Fruit fly (Drosophila melanogaster) whole organism, embryonic: ENCODE data around the gene UQCR-C2.

Experiments used
- B-H1 ChIP-seq: fragments of 200-800 bp; sonication (Bioruptor generic); IDR thresholded peaks from 3 replicates; pipeline ENCODE4 v1.3.6; 2022; ENCODE audit warnings: missing biosample characterization, missing genetic modification characterization
- Bgb ChIP-seq: fragments of 200-800 bp; sonication (Bioruptor generic); IDR thresholded peaks from 2 replicates; pipeline ENCODE4 v1.3.6; 2022; ENCODE audit warnings: missing biosample characterization, missing genetic modification characterization; ENCODE audit not compliant: partially characterized antibody
- CG10267 ChIP-seq: fragments of 200-800 bp; sonication (Bioruptor generic); optimal IDR thresholded peaks from 2 replicates; lab custom pipeline; 2018; ENCODE audit warnings: missing biosample characterization, mild to moderate bottlenecking, missing genetic modification characterization, moderate library complexity
- CG10321 ChIP-seq: fragments of 200-800 bp; sonication (Bioruptor generic); IDR thresholded peaks from 2 replicates; pipeline ENCODE4 v1.3.6; 2022; ENCODE audit warnings: missing biosample characterization, missing genetic modification characterization
- CG1529 ChIP-seq: fragments of 200-800 bp; sonication (Bioruptor generic); optimal IDR thresholded peaks from 3 replicates; lab custom pipeline; 2018; ENCODE audit warnings: missing biosample characterization, missing genetic modification characterization
- CG16779 ChIP-seq: fragments of 200-800 bp; sonication (Bioruptor generic); IDR thresholded peaks from 2 replicates; pipeline ENCODE4 v1.3.6; 2022; ENCODE audit warnings: missing biosample characterization, missing genetic modification characterization
- CG17912 ChIP-seq: fragments of 200-800 bp; sonication (Bioruptor generic); optimal IDR thresholded peaks from 2 replicates; lab custom pipeline; 2018; ENCODE audit warnings: missing biosample characterization, mild to moderate bottlenecking, missing genetic modification characterization
- CG2116 ChIP-seq: fragments of 200-800 bp; sonication (Bioruptor generic); optimal IDR thresholded peaks from 3 replicates; lab custom pipeline; 2018; ENCODE audit warnings: missing biosample characterization, mild to moderate bottlenecking, missing genetic modification characterization
- CG2199 ChIP-seq: fragments of 200-800 bp; sonication (Bioruptor generic); IDR thresholded peaks from 3 replicates; pipeline ENCODE4 v1.3.6; 2022; ENCODE audit warnings: missing biosample characterization, missing genetic modification characterization
- CG32532 ChIP-seq: fragments of 200-800 bp; sonication (Bioruptor generic); IDR thresholded peaks from 2 replicates; pipeline ENCODE4 v1.3.6; 2022; ENCODE audit warnings: missing biosample characterization, missing genetic modification characterization
- CG6689 ChIP-seq: fragments of 200-800 bp; sonication (Bioruptor generic); IDR thresholded peaks from 2 replicates; pipeline ENCODE4 v1.3.6; 2022; ENCODE audit warnings: missing biosample characterization, missing genetic modification characterization
- CG7786 ChIP-seq: fragments of 200-800 bp; sonication (Bioruptor generic); optimal IDR thresholded peaks from 2 replicates; lab custom pipeline; 2016; ENCODE audit warnings: missing biosample characterization, missing genetic modification characterization
- CG7987 ChIP-seq: fragments of 200-800 bp; sonication (Bioruptor generic); optimal IDR thresholded peaks from 2 replicates; lab custom pipeline; 2018; ENCODE audit warnings: missing biosample characterization, mild to moderate bottlenecking, missing genetic modification characterization, moderate library complexity
- CG8765 ChIP-seq: fragments of 200-800 bp; sonication (Bioruptor generic); IDR thresholded peaks from 2 replicates; pipeline ENCODE4 v1.3.6; 2022; ENCODE audit warnings: missing biosample characterization, missing genetic modification characterization
- CG9727 ChIP-seq: fragments of 200-800 bp; sonication (Bioruptor generic); optimal IDR thresholded peaks from 3 replicates; lab custom pipeline; 2017; ENCODE audit warnings: missing biosample characterization, mild to moderate bottlenecking, missing genetic modification characterization
- CG9797 ChIP-seq: fragments of 200-800 bp; sonication (Bioruptor generic); optimal IDR thresholded peaks from 3 replicates; lab custom pipeline; 2018; ENCODE audit warnings: missing biosample characterization, mild to moderate bottlenecking, missing genetic modification characterization
- Dad ChIP-seq: fragments of 200-800 bp; sonication (Bioruptor generic); optimal IDR thresholded peaks from 3 replicates; lab custom pipeline; 2016; ENCODE audit warnings: missing biosample characterization, missing genetic modification characterization
- Dbx ChIP-seq: fragments of 200-800 bp; sonication (Bioruptor generic); IDR thresholded peaks from 3 replicates; pipeline ENCODE4 v1.3.6; 2022; ENCODE audit warnings: missing biosample characterization, missing genetic modification characterization
- Dref ChIP-seq: fragments of 200-800 bp; sonication (Bioruptor generic); IDR thresholded peaks from 2 replicates; pipeline ENCODE4 v1.3.6; 2022; ENCODE audit warnings: missing biosample characterization, missing genetic modification characterization
- GATAe ChIP-seq: fragments of 200-800 bp; sonication (Bioruptor generic); conservative IDR thresholded peaks from 2 replicates; pipeline ENCODE4 v1.3.6; 2022; ENCODE audit warnings: missing biosample characterization, missing genetic modification characterization
- Max ChIP-seq: fragments of 200-800 bp; sonication (Bioruptor generic); optimal IDR thresholded peaks from 2 replicates; lab custom pipeline; 2016; ENCODE audit warnings: missing biosample characterization, mild to moderate bottlenecking, missing genetic modification characterization
- NC2β ChIP-seq: fragments of 200-800 bp; sonication (Bioruptor generic); optimal IDR thresholded peaks from 2 replicates; lab custom pipeline; 2016; ENCODE audit warnings: missing biosample characterization, missing genetic modification characterization
- PHDP ChIP-seq: fragments of 200-800 bp; sonication (Bioruptor generic); optimal IDR thresholded peaks from 3 replicates; lab custom pipeline; 2018; ENCODE audit warnings: missing biosample characterization, mild to moderate bottlenecking, missing genetic modification characterization, moderate library complexity
- Rx ChIP-seq: fragments of 200-800 bp; sonication (Bioruptor generic); IDR thresholded peaks from 2 replicates; pipeline ENCODE4 v1.3.6; 2022; ENCODE audit warnings: missing biosample characterization, missing genetic modification characterization
- Sry-β ChIP-seq: fragments of 200-800 bp; sonication (Bioruptor generic); optimal IDR thresholded peaks from 2 replicates; lab custom pipeline; 2018; ENCODE audit warnings: missing biosample characterization, mild to moderate bottlenecking, missing genetic modification characterization, moderate library complexity
- TFAM ChIP-seq: fragments of 200-800 bp; sonication (Bioruptor generic); optimal IDR thresholded peaks from 2 replicates; lab custom pipeline; 2017; ENCODE audit warnings: missing biosample characterization, missing genetic modification characterization, inconsistent platforms
- Taf1 ChIP-seq: fragments of 200-800 bp; sonication (Bioruptor generic); IDR thresholded peaks from 2 replicates; pipeline ENCODE4 v1.3.6; 2022; ENCODE audit warnings: missing biosample characterization, missing genetic modification characterization
- ash1 ChIP-seq: fragments of 200-800 bp; sonication (Bioruptor generic); optimal IDR thresholded peaks from 2 replicates; lab custom pipeline; 2018; ENCODE audit warnings: missing biosample characterization, mild to moderate bottlenecking, missing genetic modification characterization
- chm ChIP-seq: fragments of 200-800 bp; sonication (Bioruptor generic); IDR thresholded peaks from 2 replicates; pipeline ENCODE4 v1.3.6; 2022; ENCODE audit warnings: missing biosample characterization, missing genetic modification characterization
- crp ChIP-seq, 2 experiments: fragments of 200-800 bp; sonication (Bioruptor generic); optimal IDR thresholded peaks; 2 replicates in 1 of 2; 3 replicates in 1 of 2; lab custom pipeline; 2017; ENCODE audit warnings: missing biosample characterization in 2 of 2, missing genetic modification characterization in 2 of 2, mild to moderate bottlenecking in 1 of 2, moderate library complexity in 1 of 2
- en ChIP-seq: fragments of 200-800 bp; sonication (Bioruptor generic); optimal IDR thresholded peaks from 2 replicates; lab custom pipeline; 2016; ENCODE audit warnings: missing biosample characterization, missing genetic modification characterization
- fd102C ChIP-seq: fragments of 200-800 bp; sonication (Bioruptor generic); optimal IDR thresholded peaks from 2 replicates; lab custom pipeline; 2018; ENCODE audit warnings: missing biosample characterization, mild to moderate bottlenecking, missing genetic modification characterization, moderate library complexity
- fd96Cb ChIP-seq: fragments of 200-800 bp; sonication (Bioruptor generic); optimal IDR thresholded peaks from 2 replicates; lab custom pipeline; 2018; ENCODE audit warnings: missing biosample characterization, mild to moderate bottlenecking, missing genetic modification characterization, moderate library complexity
- her ChIP-seq: fragments of 200-800 bp; sonication (Bioruptor generic); optimal IDR thresholded peaks from 2 replicates; lab custom pipeline; 2016; ENCODE audit warnings: missing biosample characterization, missing genetic modification characterization
- kah ChIP-seq: fragments of 200-800 bp; sonication (Bioruptor generic); optimal IDR thresholded peaks from 2 replicates; lab custom pipeline; 2018; ENCODE audit warnings: missing biosample characterization, mild to moderate bottlenecking, missing genetic modification characterization
- klu ChIP-seq: fragments of 200-800 bp; sonication (Bioruptor generic); IDR thresholded peaks from 2 replicates; pipeline ENCODE4 v1.3.6; 2022; ENCODE audit warnings: missing biosample characterization, missing genetic modification characterization
- kni ChIP-seq: fragments of 200-800 bp; sonication (Bioruptor generic); optimal IDR thresholded peaks from 3 replicates; lab custom pipeline; 2017; ENCODE audit warnings: mild to moderate bottlenecking, missing biosample characterization, missing genetic modification reagents, missing genetic modification characterization
- lilli ChIP-seq: fragments of 200-800 bp; sonication (Bioruptor generic); optimal IDR thresholded peaks from 3 replicates; lab custom pipeline; 2016; ENCODE audit warnings: missing biosample characterization, missing genetic modification characterization
- luna ChIP-seq: fragments of 200-800 bp; sonication (Bioruptor generic); optimal IDR thresholded peaks from 2 replicates; lab custom pipeline; 2016; ENCODE audit warnings: missing biosample characterization, missing genetic modification characterization
- mld ChIP-seq: fragments of 200-800 bp; sonication (Bioruptor generic); IDR thresholded peaks from 3 replicates; pipeline ENCODE4 v1.3.6; 2022; ENCODE audit warnings: missing biosample characterization, missing genetic modification characterization; ENCODE audit not compliant: partially characterized antibody
- onecut ChIP-seq: fragments of 200-800 bp; sonication (Bioruptor generic); IDR thresholded peaks from 2 replicates; pipeline ENCODE4 v1.3.6; 2022; ENCODE audit warnings: missing biosample characterization, missing genetic modification characterization
- ranshi ChIP-seq: fragments of 200-800 bp; sonication (Bioruptor generic); IDR thresholded peaks from 2 replicates; pipeline ENCODE4 v1.3.6; 2022; ENCODE audit warnings: missing biosample characterization, missing genetic modification characterization
- run ChIP-seq: fragments of 200-800 bp; sonication (Bioruptor generic); optimal IDR thresholded peaks from 3 replicates; lab custom pipeline; 2018; ENCODE audit warnings: missing biosample characterization, mild to moderate bottlenecking, missing genetic modification characterization
- sens-2 ChIP-seq: fragments of 200-800 bp; sonication (Bioruptor generic); IDR thresholded peaks from 2 replicates; pipeline ENCODE4 v1.3.6; 2022; ENCODE audit warnings: missing biosample characterization, missing genetic modification characterization
- so ChIP-seq: fragments of 200-800 bp; sonication (Bioruptor generic); IDR thresholded peaks from 3 replicates; pipeline ENCODE4 v1.3.6; 2022; ENCODE audit warnings: missing biosample characterization, missing genetic modification characterization
- ssp ChIP-seq: fragments of 200-800 bp; sonication (Bioruptor generic); IDR thresholded peaks from 2 replicates; pipeline ENCODE4 v1.3.6; 2022; ENCODE audit warnings: missing biosample characterization, missing genetic modification characterization
- tx ChIP-seq: fragments of 200-800 bp; sonication (Bioruptor generic); optimal IDR thresholded peaks from 2 replicates; lab custom pipeline; 2016; ENCODE audit warnings: missing biosample characterization, missing genetic modification characterization
- unc-4 ChIP-seq: fragments of 200-800 bp; sonication (Bioruptor generic); IDR thresholded peaks from 2 replicates; pipeline ENCODE4 v1.3.6; 2022; ENCODE audit warnings: missing biosample characterization, missing genetic modification characterization; ENCODE audit not compliant: partially characterized antibody
- unpg ChIP-seq: fragments of 200-800 bp; sonication (Bioruptor generic); optimal IDR thresholded peaks from 3 replicates; lab custom pipeline; 2018; ENCODE audit warnings: missing biosample characterization, mild to moderate bottlenecking, missing genetic modification characterization, moderate library complexity
- vvl ChIP-seq: fragments of 200-800 bp; sonication (Bioruptor generic); IDR thresholded peaks from 2 replicates; pipeline ENCODE4 v1.3.6; 2022; ENCODE audit warnings: missing biosample characterization, missing genetic modification characterization
- z ChIP-seq: fragments of 200-800 bp; sonication (Bioruptor generic); IDR thresholded peaks from 3 replicates; pipeline ENCODE4 v1.3.6; 2022; ENCODE audit warnings: missing biosample characterization, missing genetic modification characterization
- zf30C ChIP-seq: fragments of 200-800 bp; sonication (Bioruptor generic); optimal IDR thresholded peaks from 3 replicates; lab custom pipeline; 2018; ENCODE audit warnings: missing biosample characterization, mild to moderate bottlenecking, missing genetic modification characterization

Gene UQCR-C2

dm6 chr3L:16584074-16584578 is at the start of gene UQCR-C2 (continued):
- TF ChIP-seq PHDP (tag; lab: Kevin White, UChicago) (peak; percentile 40), ssp (no peak), Rx (GFP tag; lab: Robert Waterston, UW) (no peak), ash1 (no peak), CG2116 (GFP tag; lab: Kevin White, UChicago) (peak; percentile 44), unc-4 (GFP tag; lab: Robert Waterston, UW) (peak; percentile 38; the same call in 1 of the 2 replicates), ranshi (no peak), CG17912 (GFP tag; lab: Kevin White, UChicago) (peak; percentile 55), CG32532 (GFP tag; lab: Robert Waterston, UW) (peak; percentile 16; the same call in 1 of the 2 replicates), kah (GFP tag; lab: Kevin White, UChicago) (no peak), chm (GFP tag; lab: Robert Waterston, UW) (no peak), Taf1 (no peak), onecut (GFP tag; lab: Robert Waterston, UW) (no peak), Max (peak; percentile 9), her (GFP tag; lab: Kevin White, UChicago) (peak; percentile 52), Dad (GFP tag; lab: Kevin White, UChicago) (no peak), CG1529 (GFP tag; lab: Kevin White, UChicago) (no peak), en (GFP tag; lab: Kevin White, UChicago) (no peak), tx (GFP tag; lab: Kevin White, UChicago) (no peak), run (tag; lab: Kevin White, UChicago) (no peak), Sry-β (peak; percentile 34), CG9727 (GFP tag; lab: Kevin White, UChicago) (peak; percentile 20), vvl (GFP tag; lab: Robert Waterston, UW) (peak; percentile 49), Dref (GFP tag; lab: Robert Waterston, UW) (peak; percentile 37), Bgb (GFP tag; lab: Robert Waterston, UW) (peak; percentile 39), CG7786 (no peak), CG16779 (GFP tag; lab: Robert Waterston, UW) (no peak), unpg (GFP tag; lab: Kevin White, UChicago) (no peak), CG9797 (GFP tag; lab: Kevin White, UChicago) (peak; percentile 91), klu (no peak), luna (GFP tag; lab: Kevin White, UChicago) (no peak), NC2β (GFP tag; lab: Kevin White, UChicago) (peak; percentile 58), kni (no peak), B-H1 (no peak), sens-2 (no peak), CG10321 (no peak), fd96Cb (tag; lab: Kevin White, UChicago) (no peak), lilli (GFP tag; lab: Kevin White, UChicago) (peak; percentile 19), TFAM (GFP tag; lab: Kevin White, UChicago) (no peak), CG7987 (GFP tag; lab: Kevin White, UChicago) (no peak), zf30C (GFP tag; lab: Kevin White, UChicago) (no peak), fd102C (GFP tag; lab: Kevin White, UChicago) (no peak), Dbx (GFP tag; lab: Robert Waterston, UW) (no peak), CG6689 (GFP tag; lab: Robert Waterston, UW) (no peak), CG10267 (peak; percentile 55), crp (GFP tag; optimal IDR thresholded peaks at IDR 0.05; lab: Kevin White, UChicago) (peak in 1 of 2 experiments; percentile 83), mld (GFP tag; lab: Robert Waterston, UW) (0 out of 3 replicates have a peak, but pooled peaks have one; percentile 16), z (GFP tag; lab: Robert Waterston, UW) (no peak), so (GFP tag; lab: Robert Waterston, UW) (no peak), CG8765 (GFP tag; lab: Robert Waterston, UW) (no peak), GATAe (GFP tag; lab: Robert Waterston, UW) (no peak), CG2199 (GFP tag; lab: Robert Waterston, UW) (no peak)
